Worm (Caenorhabditis elegans) whole organism, early embryonic: ENCODE results near the gene cutl-5.

Experiments used
- ama-1 ChIP-seq: fragments of 150-350 bp; optimal IDR thresholded peaks from 2 replicates; lab custom pipeline; 2014
- hmg-4 ChIP-seq: fragments of 200-800 bp; sonication (Bioruptor generic); optimal IDR thresholded peaks from 2 replicates; lab custom pipeline; 2018; ENCODE audit warnings: mild to moderate bottlenecking, missing genetic modification characterization, missing compliant biosample characterization
- hnd-1 ChIP-seq: sonication (generic microtip); optimal IDR thresholded peaks from 2 replicates; lab custom pipeline; 2016; ENCODE audit warnings: missing genetic modification characterization, missing compliant biosample characterization
- sea-1 ChIP-seq: fragments of 200-800 bp; sonication (Bioruptor generic); conservative IDR thresholded peaks from 2 replicates; pipeline ENCODE4 v1.3.6; 2022; ENCODE audit warnings: missing genetic modification characterization, missing compliant biosample characterization

ce11 chrII:7106313-7106712 lies 9.4 kb downstream of the cutl-5 start:
- no peak for TF ChIP-seq hnd-1 (tag; lab: Kevin White, UChicago)
- TF ChIP-seq sea-1 (GFP tag; lab: Robert Waterston, UW) = no peak
- TF ChIP-seq ama-1 (lab: Kevin White, UChicago) = no peak
- TF ChIP-seq hmg-4 (GFP tag; lab: Kevin White, UChicago) = no peak
